Worm (Caenorhabditis elegans): ENCODE data around the gene spe-42.

ce11 chrV:11736896-11737295 is at the start of gene spe-42:
- no peak for TF ChIP-seq lin-13 (GFP tag; optimal IDR thresholded peaks at IDR 0.05)
- no peak for TF ChIP-seq fkh-10 (GFP tag; optimal IDR thresholded peaks at IDR 0.05)
- no peak for TF ChIP-seq D1046.2 (GFP tag; IDR thresholded peaks at IDR 0.05)
- no peak for TF ChIP-seq nhr-25 (tag; optimal IDR thresholded peaks at IDR 0.05; ENCODE audit: borderline replicate concordance, insufficient read depth)
- no peak for TF ChIP-seq F44E2.7 (GFP tag; IDR thresholded peaks at IDR 0.05)
- no peak for TF ChIP-seq daf-16 (GFP tag; optimal IDR thresholded peaks at IDR 0.05)
- no peak for TF ChIP-seq daf-16 (tag; optimal IDR thresholded peaks at IDR 0.05)
- no peak for TF ChIP-seq nhr-237 (tag; optimal IDR thresholded peaks at IDR 0.05)
